Fruit fly (Drosophila melanogaster) whole organism, embryonic: ENCODE data around the gene Ser.

ENCODE experiments used
- Antp ChIP-seq: fragments of 200-800 bp; sonication (Bioruptor generic); optimal IDR thresholded peaks from 3 replicates; lab custom pipeline; 2016; ENCODE audit warnings: missing biosample characterization, missing genetic modification characterization
- CG10959 ChIP-seq: fragments of 200-800 bp; sonication (Bioruptor generic); IDR thresholded peaks from 2 replicates; pipeline ENCODE4 v1.3.6; 2022; ENCODE audit warnings: missing biosample characterization, missing genetic modification characterization
- CG11085 ChIP-seq: fragments of 200-800 bp; sonication (Bioruptor generic); IDR thresholded peaks from 2 replicates; pipeline ENCODE4 v1.3.6; 2022; ENCODE audit warnings: missing biosample characterization, missing genetic modification characterization
- CG13775 ChIP-seq: fragments of 200-800 bp; sonication (Bioruptor generic); optimal IDR thresholded peaks from 3 replicates; lab custom pipeline; 2017; ENCODE audit warnings: missing biosample characterization, mild to moderate bottlenecking, missing genetic modification characterization
- CG13894 ChIP-seq: fragments of 200-800 bp; sonication (Bioruptor generic); optimal IDR thresholded peaks from 3 replicates; lab custom pipeline; 2018; ENCODE audit warnings: missing biosample characterization, mild to moderate bottlenecking, missing genetic modification characterization, moderate library complexity
- CG14014 ChIP-seq: fragments of 200-800 bp; sonication (Bioruptor generic); IDR thresholded peaks from 2 replicates; pipeline ENCODE4 v1.3.6; 2022; ENCODE audit warnings: missing biosample characterization, missing genetic modification characterization
- CG1602 ChIP-seq: fragments of 200-800 bp; sonication (Bioruptor generic); optimal IDR thresholded peaks from 3 replicates; lab custom pipeline; 2016; ENCODE audit warnings: missing biosample characterization, missing genetic modification characterization
- CG16863 ChIP-seq: fragments of 200-800 bp; sonication (Bioruptor generic); optimal IDR thresholded peaks from 3 replicates; lab custom pipeline; 2016; ENCODE audit warnings: missing biosample characterization, missing genetic modification characterization
- CG17612 ChIP-seq: fragments of 200-800 bp; sonication (Bioruptor generic); IDR thresholded peaks from 2 replicates; pipeline ENCODE4 v1.3.6; 2022; ENCODE audit warnings: missing biosample characterization, missing genetic modification characterization
- CG3065 ChIP-seq: fragments of 200-800 bp; sonication (Bioruptor generic); optimal IDR thresholded peaks from 2 replicates; lab custom pipeline; 2016; ENCODE audit warnings: missing biosample characterization, missing genetic modification characterization
- CG4617 ChIP-seq: fragments of 200-800 bp; sonication (Bioruptor generic); optimal IDR thresholded peaks from 3 replicates; lab custom pipeline; 2016; ENCODE audit warnings: missing biosample characterization, missing genetic modification characterization, borderline replicate concordance
- CG5245 ChIP-seq: fragments of 200-800 bp; sonication (Bioruptor generic); optimal IDR thresholded peaks from 3 replicates; lab custom pipeline; 2016; ENCODE audit warnings: missing biosample characterization, missing genetic modification characterization
- CG5953 ChIP-seq: fragments of 200-800 bp; sonication (Bioruptor generic); IDR thresholded peaks from 2 replicates; pipeline ENCODE4 v1.3.6; 2022; ENCODE audit warnings: missing biosample characterization, missing genetic modification characterization
- CG6765 ChIP-seq: fragments of 200-800 bp; sonication (Bioruptor generic); optimal IDR thresholded peaks from 3 replicates; lab custom pipeline; 2017; ENCODE audit warnings: missing biosample characterization, mild to moderate bottlenecking, missing genetic modification characterization
- CG8281 ChIP-seq: fragments of 200-800 bp; sonication (Bioruptor generic); optimal IDR thresholded peaks from 2 replicates; lab custom pipeline; 2018; ENCODE audit warnings: missing biosample characterization, mild to moderate bottlenecking, missing genetic modification characterization, moderate library complexity
- CG9609 ChIP-seq: fragments of 200-800 bp; sonication (Bioruptor generic); optimal IDR thresholded peaks from 3 replicates; lab custom pipeline; 2016; ENCODE audit warnings: missing biosample characterization, missing genetic modification characterization
- CG9727 ChIP-seq: fragments of 200-800 bp; sonication (Bioruptor generic); optimal IDR thresholded peaks from 3 replicates; lab custom pipeline; 2017; ENCODE audit warnings: missing biosample characterization, mild to moderate bottlenecking, missing genetic modification characterization
- CG9876 ChIP-seq: fragments of 200-800 bp; sonication (Bioruptor generic); optimal IDR thresholded peaks from 2 replicates; lab custom pipeline; 2016; ENCODE audit warnings: missing biosample characterization, missing genetic modification characterization
- CoRest ChIP-seq: fragments of 200-800 bp; sonication (Bioruptor generic); optimal IDR thresholded peaks from 3 replicates; lab custom pipeline; 2018; ENCODE audit warnings: missing biosample characterization, mild to moderate bottlenecking, missing genetic modification characterization, moderate library complexity
- Dbx ChIP-seq: fragments of 200-800 bp; sonication (Bioruptor generic); IDR thresholded peaks from 3 replicates; pipeline ENCODE4 v1.3.6; 2022; ENCODE audit warnings: missing biosample characterization, missing genetic modification characterization
- Doc3 ChIP-seq: fragments of 200-800 bp; sonication (Bioruptor generic); IDR thresholded peaks from 3 replicates; pipeline ENCODE4 v1.3.6; 2022; ENCODE audit warnings: missing biosample characterization, missing genetic modification characterization; ENCODE audit not compliant: partially characterized antibody
- E2f2 ChIP-seq: fragments of 200-800 bp; sonication (Bioruptor generic); IDR thresholded peaks from 2 replicates; pipeline ENCODE4 v1.3.6; 2022; ENCODE audit warnings: missing biosample characterization, missing genetic modification characterization
- Ets65A ChIP-seq: fragments of 200-800 bp; sonication (Bioruptor generic); peaks from one replicate; lab custom pipeline; 2016; ENCODE audit warnings: missing biosample characterization, missing genetic modification characterization
- Ets97D ChIP-seq: fragments of 200-800 bp; sonication (Bioruptor generic); optimal IDR thresholded peaks from 3 replicates; lab custom pipeline; 2016; ENCODE audit warnings: missing biosample characterization, missing genetic modification characterization
- Hmr ChIP-seq: fragments of 200-800 bp; sonication (Bioruptor generic); optimal IDR thresholded peaks from 3 replicates; lab custom pipeline; 2017; ENCODE audit warnings: mild to moderate bottlenecking, missing biosample characterization, missing genetic modification reagents, missing genetic modification characterization
- Hsf ChIP-seq: fragments of 200-800 bp; sonication (Bioruptor generic); optimal IDR thresholded peaks from 3 replicates; lab custom pipeline; 2016; ENCODE audit warnings: missing biosample characterization, missing genetic modification characterization
- Mes4 ChIP-seq: fragments of 200-800 bp; sonication (Bioruptor generic); optimal IDR thresholded peaks from 2 replicates; lab custom pipeline; 2016; ENCODE audit warnings: missing biosample characterization, missing genetic modification characterization
- NC2α ChIP-seq: fragments of 200-800 bp; sonication (Bioruptor generic); optimal IDR thresholded peaks from 2 replicates; lab custom pipeline; 2016; ENCODE audit warnings: missing biosample characterization, missing genetic modification characterization
- NK7.1 ChIP-seq: fragments of 200-800 bp; sonication (Bioruptor generic); optimal IDR thresholded peaks from 3 replicates; lab custom pipeline; 2016; ENCODE audit warnings: missing biosample characterization, missing genetic modification characterization
- Oli ChIP-seq: fragments of 200-800 bp; sonication (Bioruptor generic); optimal IDR thresholded peaks from 2 replicates; lab custom pipeline; 2018; ENCODE audit warnings: missing biosample characterization, mild to moderate bottlenecking, missing genetic modification characterization, moderate library complexity
- Xbp1 ChIP-seq: fragments of 200-800 bp; sonication (Bioruptor generic); optimal IDR thresholded peaks from 3 replicates; lab custom pipeline; 2016; ENCODE audit warnings: missing biosample characterization, mild to moderate bottlenecking, missing genetic modification characterization
- ash1 ChIP-seq: fragments of 200-800 bp; sonication (Bioruptor generic); optimal IDR thresholded peaks from 2 replicates; lab custom pipeline; 2018; ENCODE audit warnings: missing biosample characterization, mild to moderate bottlenecking, missing genetic modification characterization
- btn ChIP-seq: fragments of 200-800 bp; sonication (Bioruptor generic); optimal IDR thresholded peaks from 2 replicates; lab custom pipeline; 2016; ENCODE audit warnings: missing biosample characterization, missing genetic modification characterization
- cas ChIP-seq: fragments of 200-800 bp; sonication (Bioruptor generic); IDR thresholded peaks from 2 replicates; pipeline ENCODE4 v1.3.6; 2022; ENCODE audit warnings: missing biosample characterization, missing genetic modification characterization
- caup ChIP-seq: fragments of 200-800 bp; sonication (Bioruptor generic); optimal IDR thresholded peaks from 3 replicates; lab custom pipeline; 2017; ENCODE audit warnings: missing biosample characterization, mild to moderate bottlenecking, missing genetic modification characterization, moderate library complexity; ENCODE audit not compliant: severe bottlenecking
- crp ChIP-seq, 2 experiments: fragments of 200-800 bp; sonication (Bioruptor generic); optimal IDR thresholded peaks; 2 replicates in 1 of 2; 3 replicates in 1 of 2; lab custom pipeline; 2017; ENCODE audit warnings: missing biosample characterization in 2 of 2, missing genetic modification characterization in 2 of 2, mild to moderate bottlenecking in 1 of 2, moderate library complexity in 1 of 2
- da ChIP-seq: fragments of 200-800 bp; sonication (Bioruptor generic); optimal IDR thresholded peaks from 2 replicates; lab custom pipeline; 2016; ENCODE audit warnings: missing biosample characterization, missing genetic modification characterization
- dan ChIP-seq: fragments of 200-800 bp; sonication (Bioruptor generic); IDR thresholded peaks from 2 replicates; pipeline ENCODE4 v1.3.6; 2022; ENCODE audit warnings: missing biosample characterization, missing genetic modification characterization
- disco-r ChIP-seq: fragments of 200-800 bp; sonication (Bioruptor generic); optimal IDR thresholded peaks from 2 replicates; lab custom pipeline; 2016; ENCODE audit warnings: missing biosample characterization, missing genetic modification characterization
- fd102C ChIP-seq: fragments of 200-800 bp; sonication (Bioruptor generic); optimal IDR thresholded peaks from 2 replicates; lab custom pipeline; 2018; ENCODE audit warnings: missing biosample characterization, mild to moderate bottlenecking, missing genetic modification characterization, moderate library complexity
- fd96Cb ChIP-seq: fragments of 200-800 bp; sonication (Bioruptor generic); optimal IDR thresholded peaks from 2 replicates; lab custom pipeline; 2018; ENCODE audit warnings: missing biosample characterization, mild to moderate bottlenecking, missing genetic modification characterization, moderate library complexity
- gem ChIP-seq: fragments of 200-800 bp; sonication (Bioruptor generic); optimal IDR thresholded peaks from 2 replicates; lab custom pipeline; 2019; ENCODE audit warnings: missing biosample characterization, mild to moderate bottlenecking, missing genetic modification characterization, moderate library complexity
- luna ChIP-seq: fragments of 200-800 bp; sonication (Bioruptor generic); optimal IDR thresholded peaks from 2 replicates; lab custom pipeline; 2016; ENCODE audit warnings: missing biosample characterization, missing genetic modification characterization
- run ChIP-seq: fragments of 200-800 bp; sonication (Bioruptor generic); optimal IDR thresholded peaks from 3 replicates; lab custom pipeline; 2018; ENCODE audit warnings: missing biosample characterization, mild to moderate bottlenecking, missing genetic modification characterization
- seq ChIP-seq: fragments of 200-800 bp; sonication (Bioruptor generic); IDR thresholded peaks from 2 replicates; pipeline ENCODE4 v1.3.6; 2022; ENCODE audit warnings: missing biosample characterization, missing genetic modification characterization
- ssp ChIP-seq: fragments of 200-800 bp; sonication (Bioruptor generic); IDR thresholded peaks from 2 replicates; pipeline ENCODE4 v1.3.6; 2022; ENCODE audit warnings: missing biosample characterization, missing genetic modification characterization
- tin ChIP-seq: fragments of 200-800 bp; sonication (Bioruptor generic); optimal IDR thresholded peaks from 3 replicates; lab custom pipeline; 2016; ENCODE audit warnings: missing biosample characterization, missing genetic modification characterization
- tup ChIP-seq: fragments of 200-800 bp; sonication (Bioruptor generic); optimal IDR thresholded peaks from 2 replicates; lab custom pipeline; 2016; ENCODE audit warnings: missing biosample characterization, mild to moderate bottlenecking, missing genetic modification characterization, moderate library complexity
- twi ChIP-seq: fragments of 200-800 bp; optimal IDR thresholded peaks from 2 replicates; lab custom pipeline; 2019; ENCODE audit warnings: missing biosample characterization, mild to moderate bottlenecking, missing genetic modification characterization, moderate library complexity
- unpg ChIP-seq: fragments of 200-800 bp; sonication (Bioruptor generic); optimal IDR thresholded peaks from 3 replicates; lab custom pipeline; 2018; ENCODE audit warnings: missing biosample characterization, mild to moderate bottlenecking, missing genetic modification characterization, moderate library complexity

Gene Ser

DNA sequence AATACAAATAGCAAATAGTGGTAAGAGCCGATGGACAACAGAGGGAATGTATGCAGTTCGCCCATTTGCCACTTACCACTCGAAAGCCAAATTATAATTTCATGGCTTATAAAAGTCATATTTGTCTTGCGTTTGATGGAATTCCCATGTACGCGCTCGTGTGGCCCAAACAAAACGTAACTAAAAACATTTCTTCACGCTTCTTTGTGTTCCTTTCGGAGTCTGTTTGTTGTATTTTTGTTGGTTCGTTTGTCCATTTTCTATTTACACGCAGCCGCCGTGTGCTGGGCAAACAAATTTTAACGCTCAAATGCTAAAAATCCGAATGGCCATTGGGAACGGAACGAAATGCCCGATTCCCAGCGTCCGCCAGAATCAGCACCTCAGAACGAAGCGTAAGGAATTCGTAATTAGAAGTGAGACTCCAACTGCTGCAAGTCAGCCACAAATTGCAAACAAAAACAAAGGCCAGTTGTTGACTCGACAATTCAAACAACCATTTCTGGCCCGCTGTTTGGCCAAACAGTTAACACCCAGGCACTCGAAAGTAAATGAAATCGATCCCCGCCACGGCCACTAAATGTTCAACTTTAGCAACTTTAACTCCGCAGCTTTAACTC lies 14.8 kb upstream of the Ser start (continued):
- TF ChIP-seq CG5245 (GFP tag; lab: Kevin White, UChicago): no peak
- peak; percentile 27 for TF ChIP-seq NK7.1
- peak; percentile 1 for TF ChIP-seq Antp (GFP tag; lab: Kevin White, UChicago)
- TF ChIP-seq CG9609 (GFP tag; lab: Kevin White, UChicago): no peak
- TF ChIP-seq CG9876 (GFP tag; lab: Kevin White, UChicago): peak; percentile 58
- TF ChIP-seq CG13775 (GFP tag; lab: Kevin White, UChicago): no peak
- 0 out of 2 replicates have a peak, but pooled peaks have one; percentile 38 for TF ChIP-seq CG11085
- peak; percentile 57 for TF ChIP-seq gem (tag; lab: Kevin White, UChicago)
- peak; percentile 36 for TF ChIP-seq btn
- TF ChIP-seq Mes4 (GFP tag; lab: Kevin White, UChicago): peak; percentile 37
- TF ChIP-seq crp (GFP tag; optimal IDR thresholded peaks at IDR 0.05; lab: Kevin White, UChicago): no peak
- TF ChIP-seq seq (GFP tag; lab: Robert Waterston, UW): peak; percentile 74; the same call in 1 of the 2 replicates
- TF ChIP-seq disco-r (GFP tag; lab: Kevin White, UChicago): no peak
- TF ChIP-seq Ets97D (GFP tag; lab: Kevin White, UChicago): no peak
- TF ChIP-seq fd102C: peak; percentile 66
- TF ChIP-seq E2f2: 0 out of 2 replicates have a peak, but pooled peaks have one; percentile 10
- no peak for TF ChIP-seq da
- peak; percentile 43 for TF ChIP-seq CG16863
- TF ChIP-seq CG5953: peak; percentile 59; the same call in 1 of the 2 replicates
- TF ChIP-seq CG1602 (GFP tag; lab: Kevin White, UChicago): peak; percentile 37
- TF ChIP-seq CG13894: no peak
- no peak for TF ChIP-seq twi
- no peak for TF ChIP-seq CG17612 (GFP tag; lab: Robert Waterston, UW)
- TF ChIP-seq Ets65A: no peak
- no peak for TF ChIP-seq luna (GFP tag; lab: Kevin White, UChicago)
- TF ChIP-seq tup (GFP tag; lab: Kevin White, UChicago): peak; percentile 38
- TF ChIP-seq CG6765: peak; percentile 25
- TF ChIP-seq ash1 (GFP tag; lab: Kevin White, UChicago): no peak
- TF ChIP-seq CG9727: peak; percentile 69
- no peak for TF ChIP-seq dan (GFP tag; lab: Robert Waterston, UW)
- peak; percentile 27; the same call in 1 of the 2 replicates for TF ChIP-seq CG14014
- no peak for TF ChIP-seq CG4617 (GFP tag; lab: Kevin White, UChicago)
- no peak for TF ChIP-seq NC2α (GFP tag; lab: Kevin White, UChicago)
- peak; percentile 4 for TF ChIP-seq unpg (GFP tag; lab: Kevin White, UChicago)
- TF ChIP-seq Oli (tag; lab: Kevin White, UChicago): no peak
- no peak for TF ChIP-seq Xbp1 (GFP tag; lab: Kevin White, UChicago)
- 0 out of 3 replicates have a peak, but pooled peaks have one; percentile 42 for TF ChIP-seq Dbx (GFP tag; lab: Robert Waterston, UW)
- TF ChIP-seq CoRest (tag; lab: Kevin White, UChicago): peak; percentile 19
- peak; percentile 5 for TF ChIP-seq Hmr (GFP tag; lab: Kevin White, UChicago)
- TF ChIP-seq CG10959: 0 out of 2 replicates have a peak, but pooled peaks have one; percentile 16
- no peak for TF ChIP-seq ssp (GFP tag; lab: Robert Waterston, UW)
- peak; percentile 52 for TF ChIP-seq caup (GFP tag; lab: Kevin White, UChicago)
- peak; percentile 0 for TF ChIP-seq fd96Cb (tag; lab: Kevin White, UChicago)
- TF ChIP-seq tin: no peak
- no peak for TF ChIP-seq Hsf
- TF ChIP-seq CG8281 (tag; lab: Kevin White, UChicago): peak; percentile 22
- no peak for TF ChIP-seq cas (GFP tag; lab: Robert Waterston, UW)
- TF ChIP-seq CG3065: no peak
- no peak for TF ChIP-seq Doc3 (GFP tag; lab: Robert Waterston, UW)
- TF ChIP-seq run (tag; lab: Kevin White, UChicago): no peak
